Worm (Caenorhabditis elegans) whole organism, L4 larva: Measurements from ENCODE around the gene ets-9.
A peak's percentile ranks its signal among the peaks of the same experiment; 100 is the strongest.

Experiments used
- F26F4.8 ChIP-seq: fragments of 200-800 bp; sonication (Bioruptor generic); conservative IDR thresholded peaks from 2 replicates; pipeline ENCODE4 v1.3.6; 2022; ENCODE audit warnings: missing genetic modification characterization, missing compliant biosample characterization
- F37D6.2 ChIP-seq: sonication (generic microtip); optimal IDR thresholded peaks from 2 replicates; lab custom pipeline; 2016; ENCODE audit warnings: mild to moderate bottlenecking, missing genetic modification characterization, missing compliant biosample characterization
- F49E8.2 ChIP-seq: sonication (generic microtip); optimal IDR thresholded peaks from 2 replicates; lab custom pipeline; 2016; ENCODE audit warnings: missing compliant biosample characterization, mild to moderate bottlenecking, missing genetic modification characterization, borderline replicate concordance
- Y105C5A.15 ChIP-seq: fragments of 200-800 bp; sonication (Bioruptor generic); IDR thresholded peaks from 2 replicates; pipeline ENCODE4 v1.3.6; 2022; ENCODE audit warnings: missing genetic modification characterization, missing compliant biosample characterization
- ZK337.2 ChIP-seq: fragments of 200-800 bp; sonication (Bioruptor generic); IDR thresholded peaks from 2 replicates; pipeline ENCODE4 v1.3.6; 2022; ENCODE audit warnings: missing genetic modification reagents, missing genetic modification characterization, missing compliant biosample characterization
- aha-1 ChIP-seq: fragments of 150-350 bp; peaks from one replicate; lab custom pipeline; 2014; ENCODE audit warnings: missing biosample characterization, missing genetic modification characterization
- aly-2 ChIP-seq: sonication (generic microtip); optimal IDR thresholded peaks from 2 replicates; lab custom pipeline; 2018; ENCODE audit warnings: missing biosample characterization, missing genetic modification characterization
- arid-1 ChIP-seq: fragments of 200-800 bp; sonication (Bioruptor generic); conservative IDR thresholded peaks from 2 replicates; pipeline ENCODE4 v1.3.6; 2022; ENCODE audit warnings: missing genetic modification reagents, missing genetic modification characterization, missing compliant biosample characterization
- ceh-20 ChIP-seq: fragments of 200-800 bp; sonication (Bioruptor generic); IDR thresholded peaks from 2 replicates; pipeline ENCODE4 v1.3.6; 2022; ENCODE audit warnings: missing genetic modification reagents, missing genetic modification characterization, missing compliant biosample characterization
- ceh-28 ChIP-seq: fragments of 150-350 bp; optimal IDR thresholded peaks from 2 replicates; lab custom pipeline; 2014; ENCODE audit warnings: missing biosample characterization, missing genetic modification reagents, missing genetic modification characterization
- ceh-32 ChIP-seq: sonication (generic microtip); optimal IDR thresholded peaks from 2 replicates; lab custom pipeline; 2016; ENCODE audit warnings: mild to moderate bottlenecking, missing genetic modification characterization, missing compliant biosample characterization; ENCODE audit not compliant: poor library complexity
- ceh-82 ChIP-seq: sonication (generic microtip); optimal IDR thresholded peaks from 2 replicates; lab custom pipeline; 2017; ENCODE audit warnings: missing biosample characterization, missing genetic modification characterization
- cey-2 ChIP-seq: sonication (generic microtip); optimal IDR thresholded peaks from 3 replicates; lab custom pipeline; 2017; ENCODE audit warnings: missing genetic modification characterization, mild to moderate bottlenecking, missing compliant biosample characterization, antibody characterized with exemption, borderline replicate concordance; ENCODE audit not compliant: insufficient read depth
- ctbp-1 ChIP-seq: fragments of 200-800 bp; sonication (Bioruptor generic); IDR thresholded peaks from 2 replicates; pipeline ENCODE4 v1.3.6; 2022; ENCODE audit warnings: missing genetic modification reagents, missing genetic modification characterization, missing compliant biosample characterization
- dpl-1 ChIP-seq: fragments of 150-350 bp; optimal IDR thresholded peaks from 2 replicates; lab custom pipeline; 2014; ENCODE audit warnings: missing biosample characterization, missing genetic modification reagents, missing genetic modification characterization
- duxl-1 ChIP-seq: sonication (generic microtip); optimal IDR thresholded peaks from 2 replicates; lab custom pipeline; 2016; ENCODE audit warnings: mild to moderate bottlenecking, missing genetic modification characterization, moderate library complexity, missing compliant biosample characterization; ENCODE audit not compliant: poor library complexity
- egl-43 ChIP-seq: fragments of 200-800 bp; sonication (Bioruptor generic); IDR thresholded peaks from 2 replicates; pipeline ENCODE4 v1.3.6; 2022; ENCODE audit warnings: missing genetic modification reagents, missing genetic modification characterization, missing compliant biosample characterization
- fos-1 ChIP-seq: fragments of 150-350 bp; optimal IDR thresholded peaks from 2 replicates; lab custom pipeline; 2014; ENCODE audit warnings: missing biosample characterization, missing genetic modification characterization
- hif-1 ChIP-seq, 2 experiments: sonication (generic microtip); optimal IDR thresholded peaks; 2 replicates each; lab custom pipeline; 2016 to 2017; ENCODE audit warnings: missing compliant biosample characterization in 2 of 2, missing genetic modification characterization in 2 of 2, missing genetic modification reagents in 2 of 2, missing genotype in 2 of 2, mild to moderate bottlenecking in 1 of 2
- hmg-1.1 ChIP-seq: fragments of 200-800 bp; sonication (Bioruptor generic); IDR thresholded peaks from 2 replicates; pipeline ENCODE4 v1.3.6; 2022; ENCODE audit warnings: missing genetic modification reagents, missing genetic modification characterization, missing compliant biosample characterization
- jun-1 ChIP-seq: fragments of 150-350 bp; optimal IDR thresholded peaks from 2 replicates; lab custom pipeline; 2014; ENCODE audit warnings: missing biosample characterization, missing genetic modification reagents, missing genetic modification characterization
- lin-13 ChIP-seq: fragments of 150-350 bp; optimal IDR thresholded peaks from 2 replicates; lab custom pipeline; 2014; ENCODE audit warnings: missing biosample characterization, missing genetic modification reagents, missing genetic modification characterization
- lir-3 ChIP-seq: sonication (generic microtip); optimal IDR thresholded peaks from 2 replicates; lab custom pipeline; 2016; ENCODE audit warnings: mild to moderate bottlenecking, missing genetic modification characterization, missing compliant biosample characterization
- lsy-2 ChIP-seq, 2 experiments: fragments of 150-350 bp in 1 of 2; sonication (generic microtip) in 1 of 2; optimal IDR thresholded peaks; 2 replicates each; lab custom pipeline; 2014 to 2017; ENCODE audit warnings: missing biosample characterization in 2 of 2, missing genetic modification characterization in 2 of 2
- madf-9 ChIP-seq: fragments of 200-800 bp; sonication (Bioruptor generic); conservative IDR thresholded peaks from 2 replicates; pipeline ENCODE4 v1.3.6; 2022; ENCODE audit warnings: missing genetic modification reagents, missing genetic modification characterization, missing compliant biosample characterization
- mep-1 ChIP-seq: fragments of 150-350 bp; sonication (generic microtip); optimal IDR thresholded peaks from 3 replicates; lab custom pipeline; 2014; ENCODE audit warnings: missing biosample characterization, missing genetic modification characterization
- mes-2 ChIP-seq: sonication (generic microtip); optimal IDR thresholded peaks from 2 replicates; lab custom pipeline; 2016; ENCODE audit warnings: missing genotype, mild to moderate bottlenecking, missing genetic modification characterization, missing compliant biosample characterization; ENCODE audit not compliant: poor library complexity, severe bottlenecking
- mxl-2 ChIP-seq: fragments of 200-800 bp; sonication (Bioruptor generic); conservative IDR thresholded peaks from 2 replicates; pipeline ENCODE4 v1.3.6; 2022; ENCODE audit warnings: missing genetic modification reagents, missing genetic modification characterization, missing compliant biosample characterization
- nhr-237 ChIP-seq: sonication (generic microtip); optimal IDR thresholded peaks from 2 replicates; lab custom pipeline; 2017; ENCODE audit warnings: missing biosample characterization, missing genetic modification characterization
- nhr-28 ChIP-seq: fragments of 150-350 bp; optimal IDR thresholded peaks from 2 replicates; lab custom pipeline; 2014; ENCODE audit warnings: missing biosample characterization, missing genetic modification characterization
- nhr-76 ChIP-seq: fragments of 150-350 bp; optimal IDR thresholded peaks from 2 replicates; lab custom pipeline; 2014; ENCODE audit warnings: missing biosample characterization, missing genetic modification characterization
- nhr-77 ChIP-seq: fragments of 150-350 bp; optimal IDR thresholded peaks from 2 replicates; lab custom pipeline; 2014; ENCODE audit warnings: missing biosample characterization, missing genetic modification characterization
- php-3 ChIP-seq: fragments of 200-800 bp; sonication (Bioruptor generic); IDR thresholded peaks from 2 replicates; pipeline ENCODE4 v1.3.6; 2022; ENCODE audit warnings: missing genetic modification reagents, missing genetic modification characterization, missing compliant biosample characterization
- rbr-2 ChIP-seq: sonication (generic microtip); optimal IDR thresholded peaks from 2 replicates; lab custom pipeline; 2016; ENCODE audit warnings: missing genotype, missing genetic modification characterization, missing compliant biosample characterization
- snpc-1.2 ChIP-seq: fragments of 200-800 bp; sonication (Bioruptor generic); IDR thresholded peaks from 2 replicates; pipeline ENCODE4 v1.3.6; 2022; ENCODE audit warnings: missing genetic modification reagents, missing genetic modification characterization, missing compliant biosample characterization
- spr-3 ChIP-seq: fragments of 200-800 bp; sonication (Bioruptor generic); optimal IDR thresholded peaks from 2 replicates; lab custom pipeline; 2018; ENCODE audit warnings: mild to moderate bottlenecking, missing genetic modification characterization, missing compliant biosample characterization
- tag-97 ChIP-seq: fragments of 200-800 bp; sonication (Bioruptor generic); IDR thresholded peaks from 2 replicates; pipeline ENCODE4 v1.3.6; 2022; ENCODE audit warnings: missing genetic modification characterization, missing compliant biosample characterization
- unc-62 ChIP-seq, 3 experiments: fragments of 150-350 bp in 1 of 3; sonication (generic microtip); optimal IDR thresholded peaks in 2 of 3; peaks in 1 of 3; 1 replicate in 1 of 3; 2 replicates in 2 of 3; lab custom pipeline; 2014 to 2017; ENCODE audit warnings: missing biosample characterization in 3 of 3, missing genetic modification characterization in 3 of 3, missing genetic modification reagents in 3 of 3, missing genotype in 1 of 3
- vab-7 ChIP-seq: fragments of 200-800 bp; sonication (Bioruptor generic); IDR thresholded peaks from 2 replicates; pipeline ENCODE4 v1.3.6; 2022; ENCODE audit warnings: missing genetic modification reagents, missing genetic modification characterization, missing compliant biosample characterization
- zip-11 ChIP-seq: fragments of 200-800 bp; sonication (Bioruptor generic); IDR thresholded peaks from 2 replicates; pipeline ENCODE4 v1.3.6; 2022; ENCODE audit warnings: missing genetic modification characterization, missing compliant biosample characterization
- zip-2 ChIP-seq: fragments of 150-350 bp; optimal IDR thresholded peaks from 2 replicates; lab custom pipeline; 2014; ENCODE audit warnings: missing biosample characterization, missing genetic modification characterization

Gene ets-9

DNA sequence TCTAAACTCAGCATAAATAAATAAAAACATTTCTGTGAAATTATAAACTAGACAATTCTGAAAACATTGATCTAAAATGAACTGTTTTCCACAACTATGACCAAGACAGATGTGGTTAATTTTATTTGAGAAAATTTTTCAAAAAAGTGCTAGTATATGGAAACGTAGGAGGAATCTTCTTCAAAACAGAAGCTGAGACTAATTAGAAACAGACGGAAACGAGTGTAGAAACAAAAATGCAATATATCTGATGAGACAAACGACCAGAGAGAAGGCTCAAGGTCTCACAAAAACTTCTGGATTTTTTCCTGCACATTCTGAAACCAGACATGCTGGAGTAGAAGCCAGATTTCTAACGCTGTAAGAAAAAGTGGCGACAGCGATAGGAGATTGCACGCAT is 16.4 kb downstream of the ets-9 start:
- no peak for TF ChIP-seq vab-7 (GFP tag; lab: Robert Waterston, UW)
- TF ChIP-seq mes-2 (tag; lab: Kevin White, UChicago) = no peak
- no peak for TF ChIP-seq jun-1 (tag; lab: Kevin White, UChicago)
- TF ChIP-seq tag-97 = no peak
- TF ChIP-seq ZK337.2 = no peak
- TF ChIP-seq F26F4.8 (GFP tag; lab: Robert Waterston, UW) = no peak
- TF ChIP-seq lin-13 = no peak
- TF ChIP-seq lsy-2 (tag; optimal IDR thresholded peaks at IDR 0.05; lab: Kevin White, UChicago) = no peak
- no peak for TF ChIP-seq mxl-2 (GFP tag; lab: Robert Waterston, UW)
- no peak for TF ChIP-seq cey-2 (tag; lab: Kevin White, UChicago)

DNA sequence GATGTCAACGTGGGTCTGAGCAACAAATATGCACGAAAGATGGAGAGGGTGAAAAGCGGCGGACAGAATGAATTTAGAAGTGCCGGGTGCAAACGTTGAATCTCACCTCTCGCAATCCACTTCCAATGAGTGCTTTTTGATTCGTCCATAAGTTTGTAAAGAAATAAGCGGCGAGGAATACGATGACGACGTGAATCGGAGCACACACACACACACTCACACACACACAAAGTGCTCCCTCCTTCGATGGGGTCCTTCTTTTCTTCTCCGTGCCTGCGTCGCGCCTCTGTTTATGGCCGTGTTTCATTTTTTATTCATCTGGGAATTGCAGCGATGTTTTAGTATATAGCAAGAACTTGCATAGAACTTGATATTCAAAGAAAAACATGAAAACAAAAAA is 17.9 kb downstream of the ets-9 start, which contains the start of gene paf-2:
TSS of gene paf-2 (minus strand) at position 290 of the 400 bp plus-strand sequence.
- TF ChIP-seq aha-1 (peak; percentile 13), unc-62 (GFP tag; optimal IDR thresholded peaks at IDR 0.05 in 1 of 2; lab: Kevin White, UChicago) (peak in 1 of 2 experiments; percentile 68), unc-62 (tag; optimal IDR thresholded peaks at IDR 0.05; lab: Kevin White, UChicago) (no peak), mep-1 (peak; percentile 22), ctbp-1 (GFP tag; lab: Robert Waterston, UW) (0 out of 2 replicates have a peak, but pooled peaks have one; percentile 24), F26F4.8 (GFP tag; lab: Robert Waterston, UW) (no peak), hif-1 (tag; optimal IDR thresholded peaks at IDR 0.05; lab: Kevin White, UChicago) (peak in 1 of 2 experiments; percentile 1)

DNA sequence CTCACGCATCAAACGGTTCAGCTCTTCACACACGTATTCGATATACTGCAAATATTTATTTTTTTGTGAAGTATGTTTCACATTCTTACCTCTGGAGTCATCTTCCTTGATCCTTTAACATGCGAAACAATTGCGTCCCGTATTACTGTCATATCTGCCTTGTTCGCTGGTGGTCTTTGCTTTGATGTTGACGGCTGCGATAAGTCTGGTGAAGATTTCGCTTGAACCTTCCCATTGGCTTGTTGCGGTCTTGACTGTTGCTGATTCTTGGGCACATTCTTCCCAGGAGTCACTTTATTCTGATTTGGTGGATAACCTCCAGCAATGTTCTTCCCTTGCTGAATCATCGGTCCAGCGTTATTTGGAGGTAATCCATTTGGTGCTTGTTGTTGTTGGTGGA is 23.7 kb downstream of the ets-9 start:
- no peak for TF ChIP-seq egl-43 (GFP tag; lab: Robert Waterston, UW)
- TF ChIP-seq ctbp-1 (GFP tag; lab: Robert Waterston, UW) = no peak
- TF ChIP-seq mes-2 (tag; lab: Kevin White, UChicago) = no peak
- no peak for TF ChIP-seq fos-1 (tag; lab: Kevin White, UChicago)
- peak in 1 of 2 experiments; percentile 91 for TF ChIP-seq unc-62 (GFP tag; optimal IDR thresholded peaks at IDR 0.05 in 1 of 2; lab: Kevin White, UChicago)
- TF ChIP-seq unc-62 (tag; optimal IDR thresholded peaks at IDR 0.05; lab: Kevin White, UChicago) = no peak
- no peak for TF ChIP-seq zip-11 (GFP tag; lab: Robert Waterston, UW)

DNA sequence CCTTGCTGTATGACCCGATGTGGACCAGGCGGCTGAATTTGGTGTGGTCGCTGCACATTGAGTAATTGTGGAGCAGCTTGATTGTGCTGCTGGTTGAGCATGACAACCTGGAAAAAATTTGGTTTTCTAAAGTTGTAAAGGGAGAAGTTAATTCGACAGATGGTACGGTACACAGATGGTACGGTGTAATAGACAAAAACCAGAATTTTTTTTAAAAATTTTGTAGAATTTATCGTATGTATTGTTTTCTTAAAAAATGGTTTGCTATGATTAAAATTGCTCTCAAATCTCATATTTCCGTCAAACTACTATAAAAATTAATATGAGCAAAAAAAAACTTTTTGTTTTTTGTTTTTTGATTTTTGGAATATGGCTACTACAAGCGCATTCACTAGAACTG is 27.4 kb downstream of the ets-9 start, which contains the start of gene pqn-15:
TSS of gene pqn-15 (minus strand) at position 101 of the 400 bp plus-strand sequence.
- TF ChIP-seq ceh-20 = no peak
- TF ChIP-seq ceh-28 = no peak

DNA sequence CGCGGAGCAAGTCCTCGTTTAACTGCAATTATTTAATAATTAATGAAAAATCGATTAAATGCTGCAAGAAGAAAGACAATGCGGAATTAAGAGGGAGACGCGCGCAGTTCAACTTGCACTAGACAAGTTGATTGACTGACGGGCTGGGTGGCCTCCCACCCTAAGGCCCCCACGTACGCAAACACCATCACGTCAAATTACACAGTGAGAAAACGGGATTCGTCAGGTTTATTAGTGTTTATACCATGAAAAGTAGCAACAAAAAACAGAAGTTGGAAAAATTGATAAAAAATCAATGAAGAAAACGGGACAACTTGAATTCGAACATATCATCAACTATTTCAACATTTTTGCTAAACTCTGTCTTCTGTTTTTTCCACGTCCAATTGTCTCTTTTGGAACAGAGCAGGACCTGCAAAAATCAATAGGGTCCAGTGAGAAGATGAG is 28.1 kb downstream of the ets-9 start:
- TF ChIP-seq F37D6.2 (tag; lab: Kevin White, UChicago) (no peak), php-3 (GFP tag; lab: Robert Waterston, UW) (no peak), nhr-237 (tag; lab: Kevin White, UChicago) (no peak), aly-2 (tag; lab: Kevin White, UChicago) (no peak), spr-3 (GFP tag; lab: Kevin White, UChicago) (no peak), duxl-1 (no peak), F49E8.2 (no peak), lin-13 (no peak), nhr-77 (tag; lab: Kevin White, UChicago) (no peak), rbr-2 (tag; lab: Kevin White, UChicago) (peak; percentile 37), dpl-1 (peak; percentile 39), hif-1 (tag; optimal IDR thresholded peaks at IDR 0.05; lab: Kevin White, UChicago) (no peak), Y105C5A.15 (GFP tag; lab: Robert Waterston, UW) (no peak), arid-1 (GFP tag; lab: Robert Waterston, UW) (no peak), zip-2 (tag; lab: Kevin White, UChicago) (no peak), nhr-28 (tag; lab: Kevin White, UChicago) (peak; percentile 52), snpc-1.2 (GFP tag; lab: Robert Waterston, UW) (no peak), madf-9 (GFP tag; lab: Robert Waterston, UW) (no peak), ceh-32 (no peak), mxl-2 (GFP tag; lab: Robert Waterston, UW) (no peak), hmg-1.1 (GFP tag; lab: Robert Waterston, UW) (peak; percentile 65), mes-2 (tag; lab: Kevin White, UChicago) (no peak), nhr-76 (tag; lab: Kevin White, UChicago) (no peak), lir-3 (tag; lab: Kevin White, UChicago) (no peak), unc-62 (GFP tag; optimal IDR thresholded peaks at IDR 0.05 in 1 of 2; lab: Kevin White, UChicago) (no peak), unc-62 (tag; optimal IDR thresholded peaks at IDR 0.05; lab: Kevin White, UChicago) (no peak), ceh-82 (tag; lab: Kevin White, UChicago) (no peak)
